Worm (Caenorhabditis elegans) whole organism, young adult: ENCODE results near the gene eps-8.
A peak's percentile ranks its signal among the peaks of the same experiment; 100 is the strongest.

ENCODE experiments used
- Y53G8AR.9 ChIP-seq: fragments of 200-800 bp; sonication (Bioruptor generic); conservative IDR thresholded peaks from 2 replicates; pipeline ENCODE4 v1.3.6; 2022; ENCODE audit warnings: missing genetic modification reagents, missing genetic modification characterization, missing compliant biosample characterization
- bed-1 ChIP-seq: fragments of 200-800 bp; sonication (Bioruptor generic); IDR thresholded peaks from 2 replicates; pipeline ENCODE4 v1.3.6; 2022; ENCODE audit warnings: missing genetic modification reagents, missing genetic modification characterization, missing compliant biosample characterization
- lsl-1 ChIP-seq: fragments of 200-800 bp; sonication (Bioruptor generic); optimal IDR thresholded peaks from 2 replicates; lab custom pipeline; 2018; ENCODE audit warnings: mild to moderate bottlenecking, missing genetic modification characterization, moderate library complexity, missing compliant biosample characterization
- nhr-80 ChIP-seq: sonication (generic microtip); optimal IDR thresholded peaks from 2 replicates; lab custom pipeline; 2016; ENCODE audit warnings: missing genetic modification characterization, missing compliant biosample characterization
- snpc-4 ChIP-seq, 5 experiments: fragments of 150-350 bp in 1 of 5; sonication (generic microtip) in 4 of 5; optimal IDR thresholded peaks; 2 replicates each; lab custom pipeline; 2014 to 2018; ENCODE audit warnings: missing genetic modification characterization in 5 of 5, missing biosample characterization in 3 of 5, antibody characterized with exemption in 2 of 5, mild to moderate bottlenecking in 2 of 5, missing compliant biosample characterization in 2 of 5, missing genotype in 2 of 5, moderate library complexity in 2 of 5, missing genetic modification reagents in 1 of 5
- unc-62 ChIP-seq: fragments of 150-350 bp; optimal IDR thresholded peaks from 2 replicates; lab custom pipeline; 2014; ENCODE audit warnings: missing biosample characterization, missing genetic modification reagents, missing genetic modification characterization

DNA sequence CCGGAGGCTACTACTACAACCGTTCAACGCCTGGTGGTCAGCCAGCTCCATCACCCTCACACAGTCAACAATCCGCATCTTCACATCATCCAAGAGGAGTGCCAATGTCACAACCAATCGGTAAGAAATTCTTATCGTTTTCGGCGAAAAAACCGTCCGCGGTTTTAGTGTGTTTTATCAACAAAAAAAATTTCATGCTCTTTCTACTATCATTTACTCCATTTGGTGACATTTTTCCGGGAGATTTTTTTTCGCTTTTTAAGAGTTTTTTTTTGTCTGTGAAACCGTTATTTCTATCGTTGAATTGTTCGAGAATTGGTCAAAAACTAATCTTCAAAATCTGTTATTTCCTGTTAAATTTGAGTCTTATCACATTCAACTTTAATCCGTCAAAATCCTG lies 6.3 kb downstream of the eps-8 start:
- TF ChIP-seq unc-62: no peak
- no peak for TF ChIP-seq Y53G8AR.9 (GFP tag; lab: Robert Waterston, UW)
- TF ChIP-seq nhr-80: peak; percentile 69
- TF ChIP-seq snpc-4 (GFP tag; optimal IDR thresholded peaks at IDR 0.05; lab: Kevin White, UChicago): no peak
- TF ChIP-seq snpc-4 (tag; optimal IDR thresholded peaks at IDR 0.05; lab: Kevin White, UChicago): no peak
- no peak for TF ChIP-seq lsl-1 (GFP tag; lab: Kevin White, UChicago)
- TF ChIP-seq bed-1 (GFP tag; lab: Robert Waterston, UW): no peak
